Fruit fly (Drosophila melanogaster): Measurements from ENCODE around the gene lcs.

Gene lcs

DNA sequence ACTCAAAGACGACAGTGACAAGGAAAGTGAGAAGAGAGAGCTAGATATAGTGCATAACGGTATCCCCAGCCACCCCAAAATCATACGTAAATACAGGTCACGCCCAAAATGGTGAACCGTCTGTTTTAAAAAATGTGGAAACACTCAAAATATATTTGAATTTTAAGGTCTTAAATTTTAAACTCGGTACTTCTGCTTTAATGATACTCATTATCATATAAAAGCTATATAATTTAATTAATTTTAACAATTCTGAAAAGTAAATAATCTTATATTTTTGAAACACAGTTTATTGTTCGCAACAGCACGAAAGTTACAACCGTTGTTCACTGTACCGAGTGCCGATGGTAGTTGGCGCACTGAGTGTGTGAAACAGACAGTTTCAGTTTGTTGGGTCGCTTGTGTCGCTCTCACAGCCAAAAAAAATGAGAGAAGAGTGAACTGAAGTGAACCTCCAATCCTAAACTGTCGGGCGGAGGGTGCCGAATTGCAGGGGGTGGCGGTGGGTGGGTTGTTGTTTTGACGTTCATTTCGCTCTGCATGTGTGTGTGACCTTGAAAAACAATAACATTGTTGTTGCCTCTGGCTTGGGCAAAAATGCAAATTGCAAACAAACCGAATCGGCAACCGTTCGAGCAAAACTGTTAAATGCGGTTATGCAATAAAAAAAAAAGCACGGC lies 30.7 kb downstream of the lcs start (continued):
- TF ChIP-seq CG11902 (GFP tag; optimal IDR thresholded peaks at IDR 0.05) (peak; percentile 79), eg (GFP tag; IDR thresholded peaks at IDR 0.05) (peak; percentile 82), CG32006 (GFP tag; optimal IDR thresholded peaks at IDR 0.05) (peak; percentile 96), CG6276 (GFP tag; optimal IDR thresholded peaks at IDR 0.05) (no peak), ss (GFP tag; optimal IDR thresholded peaks at IDR 0.05) (peak; percentile 63 to 76), Blimp-1 (GFP tag; optimal IDR thresholded peaks at IDR 0.05) (peak; percentile 57), CG31627 (GFP tag; optimal IDR thresholded peaks at IDR 0.05) (peak; percentile 42), Gug (GFP tag; IDR thresholded peaks at IDR 0.05) (peak; percentile 43), CG11294 (GFP tag; IDR thresholded peaks at IDR 0.05) (peak; percentile 69; the same call in 1 of the 2 replicates), CG11762 (GFP tag; optimal IDR thresholded peaks at IDR 0.05; ENCODE audit: insufficient read depth) (peak; percentile 72), spab (GFP tag; optimal IDR thresholded peaks at IDR 0.05) (peak; percentile 63), CG6854 (GFP tag; optimal IDR thresholded peaks at IDR 0.05) (peak; percentile 62), CG8632 (GFP tag; optimal IDR thresholded peaks at IDR 0.05) (peak; percentile 61), Sox15 (GFP tag; optimal IDR thresholded peaks at IDR 0.05) (peak; percentile 73), Hr39 (GFP tag; optimal IDR thresholded peaks at IDR 0.05) (peak; percentile 32), fd59A (GFP tag; optimal IDR thresholded peaks at IDR 0.05) (peak; percentile 66), net (GFP tag; optimal IDR thresholded peaks at IDR 0.05) (peak; percentile 84), Eip93F (GFP tag; optimal IDR thresholded peaks at IDR 0.05) (peak; percentile 71), CG1621 (tag; optimal IDR thresholded peaks at IDR 0.05) (peak; percentile 57), Smox (GFP tag; optimal IDR thresholded peaks at IDR 0.05) (peak; percentile 66), CG8119 (GFP tag; IDR thresholded peaks at IDR 0.05) (peak; percentile 95)

DNA sequence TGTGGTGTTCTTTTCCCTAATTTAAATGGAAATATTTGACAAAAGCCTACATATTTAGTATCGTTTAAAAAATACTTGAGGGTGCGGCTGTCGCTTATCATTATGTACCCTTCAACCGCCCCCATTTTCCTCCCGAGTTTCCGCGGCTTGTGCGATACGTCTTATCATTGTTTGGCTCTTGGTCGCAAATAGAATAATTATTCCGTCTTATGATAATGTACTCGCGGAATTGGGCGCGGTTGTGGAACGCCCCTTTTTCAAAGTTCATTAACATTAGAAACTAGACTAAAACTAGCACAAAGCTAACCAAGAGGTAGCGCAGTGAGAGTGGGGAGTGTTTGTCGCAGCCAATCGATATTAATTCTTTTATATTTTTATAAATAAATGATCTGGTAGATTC lies 31.7 kb downstream of the lcs start:
- TF ChIP-seq achi (GFP tag; optimal IDR thresholded peaks at IDR 0.05) (no peak), CG1621 (tag; optimal IDR thresholded peaks at IDR 0.05) (no peak), Blimp-1 (GFP tag; optimal IDR thresholded peaks at IDR 0.05) (no peak), vri (GFP tag; optimal IDR thresholded peaks at IDR 0.05) (peak; percentile 1), fd59A (GFP tag; optimal IDR thresholded peaks at IDR 0.05) (no peak), CG3032 (tag; optimal IDR thresholded peaks at IDR 0.05) (no peak), CG6808 (GFP tag; optimal IDR thresholded peaks at IDR 0.05) (no peak), Eip93F (GFP tag; optimal IDR thresholded peaks at IDR 0.05) (peak; percentile 60), Eip75B (GFP tag; optimal IDR thresholded peaks at IDR 0.05) (no peak), CG9139 (GFP tag; optimal IDR thresholded peaks at IDR 0.05) (no peak), CG3919 (GFP tag; optimal IDR thresholded peaks at IDR 0.05) (no peak), Gug (GFP tag; IDR thresholded peaks at IDR 0.05) (no peak), Sox15 (GFP tag; optimal IDR thresholded peaks at IDR 0.05) (no peak), CG31627 (GFP tag; optimal IDR thresholded peaks at IDR 0.05) (no peak), Lpt (GFP tag; optimal IDR thresholded peaks at IDR 0.05) (no peak), svp (GFP tag) (peak; percentile 68), Eip78C (GFP tag) (peak; percentile 28), Met (GFP tag; optimal IDR thresholded peaks at IDR 0.05) (no peak), fkh (GFP tag; optimal IDR thresholded peaks at IDR 0.05) (peak; percentile 20), CG6163 (GFP tag; IDR thresholded peaks at IDR 0.05) (no peak)

DNA sequence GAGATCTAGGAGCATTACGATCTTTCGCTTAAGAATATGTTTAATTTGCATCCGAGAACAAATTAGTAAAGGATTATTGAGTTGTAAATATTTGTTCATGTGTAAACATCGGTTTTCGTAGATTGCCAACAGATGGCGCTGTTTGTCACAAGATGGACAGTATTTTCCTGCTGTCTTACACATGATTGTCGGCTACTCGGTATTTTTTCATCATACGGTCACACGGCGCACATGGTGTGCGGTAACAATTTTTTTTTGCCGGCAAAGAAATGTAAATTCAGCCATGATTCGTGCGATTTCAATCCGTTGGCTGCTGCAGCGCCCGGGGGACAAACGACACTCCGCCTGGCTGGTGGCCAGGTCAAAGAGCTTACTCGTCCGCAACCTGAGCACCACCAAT lies 34.2 kb downstream of the lcs start, which contains the start of the genes bbx and waw:
Gene bbx, plus strand, starts transcription at position 151 of the 400 bp plus-strand sequence.
Gene waw, plus strand, starts transcription at position 151 of the 400 bp plus-strand sequence.
- no peak for TF ChIP-seq Eip93F (GFP tag; optimal IDR thresholded peaks at IDR 0.05)
- no peak for TF ChIP-seq Met (GFP tag; optimal IDR thresholded peaks at IDR 0.05)
- TF ChIP-seq CG6276 (GFP tag; optimal IDR thresholded peaks at IDR 0.05) = no peak
- no peak for TF ChIP-seq CG8319 (GFP tag; optimal IDR thresholded peaks at IDR 0.05)
- TF ChIP-seq cyc (GFP tag; optimal IDR thresholded peaks at IDR 0.05) = no peak
- TF ChIP-seq net (GFP tag; optimal IDR thresholded peaks at IDR 0.05) = no peak
- peak in 1 of 2 experiments; percentile 25 for TF ChIP-seq ss (GFP tag; optimal IDR thresholded peaks at IDR 0.05)
- no peak for TF ChIP-seq CG6792 (GFP tag; optimal IDR thresholded peaks at IDR 0.05)
- no peak for TF ChIP-seq fd59A (GFP tag; optimal IDR thresholded peaks at IDR 0.05)
- no peak for TF ChIP-seq CG10631 (GFP tag; optimal IDR thresholded peaks at IDR 0.05)
- TF ChIP-seq fd85E (GFP tag; optimal IDR thresholded peaks at IDR 0.05) = no peak
- no peak for TF ChIP-seq Ets96B (tag; optimal IDR thresholded peaks at IDR 0.05)
- no peak for TF ChIP-seq achi (GFP tag; optimal IDR thresholded peaks at IDR 0.05)
- TF ChIP-seq esn (GFP tag; optimal IDR thresholded peaks at IDR 0.05) = peak; percentile 42
- no peak for TF ChIP-seq CG3919 (GFP tag; optimal IDR thresholded peaks at IDR 0.05)
- TF ChIP-seq CG6163 (GFP tag; IDR thresholded peaks at IDR 0.05) = no peak
- TF ChIP-seq salr (GFP tag; optimal IDR thresholded peaks at IDR 0.05) = no peak
- no peak for TF ChIP-seq CG11902 (GFP tag; optimal IDR thresholded peaks at IDR 0.05)
- no peak for TF ChIP-seq acj6 (GFP tag; optimal IDR thresholded peaks at IDR 0.05)
- TF ChIP-seq CG10669 (GFP tag; optimal IDR thresholded peaks at IDR 0.05) = no peak
- TF ChIP-seq CG6808 (GFP tag; optimal IDR thresholded peaks at IDR 0.05) = peak; percentile 22
- TF ChIP-seq CG8119 (GFP tag; IDR thresholded peaks at IDR 0.05) = no peak
- no peak for TF ChIP-seq Hr4 (GFP tag; optimal IDR thresholded peaks at IDR 0.05)
- no peak for TF ChIP-seq Sox15 (GFP tag; optimal IDR thresholded peaks at IDR 0.05)
- peak; percentile 6 for TF ChIP-seq Smox (GFP tag; optimal IDR thresholded peaks at IDR 0.05)
- TF ChIP-seq CG32006 (GFP tag; optimal IDR thresholded peaks at IDR 0.05) = no peak

All from whole organism, prepupa.